Fruit fly (Drosophila melanogaster) whole organism, embryonic: ENCODE data around the gene gce.

Experiments used
- B-H2 ChIP-seq: fragments of 200-800 bp; sonication (Bioruptor generic); optimal IDR thresholded peaks from 2 replicates; lab custom pipeline; 2018; ENCODE audit warnings: missing biosample characterization, mild to moderate bottlenecking, missing genetic modification characterization
- BEAF-32 ChIP-seq: fragments of 200-800 bp; sonication (Bioruptor generic); optimal IDR thresholded peaks from 3 replicates; lab custom pipeline; 2017; ENCODE audit warnings: missing biosample characterization, missing genetic modification characterization, mild to moderate bottlenecking, moderate library complexity, missing genetic modification reagents
- BtbVII ChIP-seq: fragments of 200-800 bp; sonication (Bioruptor generic); optimal IDR thresholded peaks from 3 replicates; lab custom pipeline; 2017; ENCODE audit warnings: missing biosample characterization, mild to moderate bottlenecking, missing genetic modification characterization
- CG11504 ChIP-seq: fragments of 200-800 bp; sonication (Bioruptor generic); optimal IDR thresholded peaks from 3 replicates; lab custom pipeline; 2019; ENCODE audit warnings: missing biosample characterization, mild to moderate bottlenecking, missing genetic modification characterization, moderate library complexity
- CG14014 ChIP-seq: fragments of 200-800 bp; sonication (Bioruptor generic); IDR thresholded peaks from 2 replicates; pipeline ENCODE4 v1.3.6; 2022; ENCODE audit warnings: missing biosample characterization, missing genetic modification characterization
- CG14860 ChIP-seq: fragments of 200-800 bp; sonication (Bioruptor generic); IDR thresholded peaks from 3 replicates; pipeline ENCODE4 v1.3.6; 2022; ENCODE audit warnings: missing biosample characterization, missing genetic modification characterization; ENCODE audit not compliant: partially characterized antibody
- CG15479 ChIP-seq: fragments of 200-800 bp; sonication (Bioruptor generic); optimal IDR thresholded peaks from 3 replicates; lab custom pipeline; 2019; ENCODE audit warnings: missing biosample characterization, mild to moderate bottlenecking, missing genetic modification characterization, moderate library complexity
- CG15601 ChIP-seq: fragments of 200-800 bp; sonication (Bioruptor generic); optimal IDR thresholded peaks from 3 replicates; lab custom pipeline; 2019; ENCODE audit warnings: missing biosample characterization, mild to moderate bottlenecking, missing genetic modification characterization, moderate library complexity
- CG17829 ChIP-seq: fragments of 200-800 bp; optimal IDR thresholded peaks from 2 replicates; lab custom pipeline; 2019; ENCODE audit warnings: missing biosample characterization, mild to moderate bottlenecking, missing genetic modification characterization, moderate library complexity
- CG17912 ChIP-seq: fragments of 200-800 bp; sonication (Bioruptor generic); optimal IDR thresholded peaks from 2 replicates; lab custom pipeline; 2018; ENCODE audit warnings: missing biosample characterization, mild to moderate bottlenecking, missing genetic modification characterization
- CG2875 ChIP-seq: fragments of 200-800 bp; sonication (Bioruptor generic); optimal IDR thresholded peaks from 2 replicates; lab custom pipeline; 2017; ENCODE audit warnings: missing biosample characterization, mild to moderate bottlenecking, missing genetic modification characterization, missing genetic modification reagents
- CG2889 ChIP-seq: fragments of 200-800 bp; sonication (Bioruptor generic); IDR thresholded peaks from 3 replicates; pipeline ENCODE4 v1.3.6; 2022; ENCODE audit warnings: missing biosample characterization, missing genetic modification characterization
- CG30431 ChIP-seq: fragments of 200-800 bp; sonication (Bioruptor generic); optimal IDR thresholded peaks from 2 replicates; lab custom pipeline; 2017; ENCODE audit warnings: missing biosample characterization, missing genetic modification characterization
- CG31365 ChIP-seq: fragments of 200-800 bp; sonication (Bioruptor generic); optimal IDR thresholded peaks from 2 replicates; lab custom pipeline; 2018; ENCODE audit warnings: missing biosample characterization, mild to moderate bottlenecking, missing genetic modification characterization
- CG3163 ChIP-seq: fragments of 200-800 bp; sonication (Bioruptor generic); optimal IDR thresholded peaks from 3 replicates; lab custom pipeline; 2016; ENCODE audit warnings: missing biosample characterization, missing genetic modification characterization
- CG3847 ChIP-seq: fragments of 200-800 bp; sonication (Bioruptor generic); IDR thresholded peaks from 2 replicates; pipeline ENCODE4 v1.3.6; 2022; ENCODE audit warnings: missing biosample characterization, missing genetic modification characterization
- CG43689 ChIP-seq: fragments of 200-800 bp; sonication (Bioruptor generic); IDR thresholded peaks from 2 replicates; pipeline ENCODE4 v1.3.6; 2022; ENCODE audit warnings: missing biosample characterization, missing genetic modification characterization
- CG6683 ChIP-seq: fragments of 200-800 bp; sonication (Bioruptor generic); optimal IDR thresholded peaks from 2 replicates; lab custom pipeline; 2017; ENCODE audit warnings: missing biosample characterization, mild to moderate bottlenecking, missing genetic modification characterization, missing genetic modification reagents
- CG6791 ChIP-seq: fragments of 200-800 bp; sonication (Bioruptor generic); IDR thresholded peaks from 3 replicates; pipeline ENCODE4 v1.3.6; 2022; ENCODE audit warnings: missing biosample characterization, missing genetic modification characterization; ENCODE audit not compliant: partially characterized antibody
- CG7745 ChIP-seq: fragments of 200-800 bp; sonication (Bioruptor generic); optimal IDR thresholded peaks from 2 replicates; lab custom pipeline; 2018; ENCODE audit warnings: missing biosample characterization, mild to moderate bottlenecking, missing genetic modification characterization, moderate library complexity
- Chrac-16 ChIP-seq: fragments of 200-800 bp; sonication (Bioruptor generic); optimal IDR thresholded peaks from 3 replicates; lab custom pipeline; 2016; ENCODE audit warnings: missing biosample characterization, missing genetic modification characterization
- D19B ChIP-seq: fragments of 200-800 bp; sonication (Bioruptor generic); optimal IDR thresholded peaks from 2 replicates; lab custom pipeline; 2017; ENCODE audit warnings: missing biosample characterization, mild to moderate bottlenecking, missing genetic modification characterization
- Dek ChIP-seq: fragments of 200-800 bp; sonication (Bioruptor generic); optimal IDR thresholded peaks from 3 replicates; lab custom pipeline; 2019; ENCODE audit warnings: missing biosample characterization, mild to moderate bottlenecking, missing genetic modification characterization, moderate library complexity
- Dip3 ChIP-seq: fragments of 200-800 bp; sonication (Bioruptor generic); optimal IDR thresholded peaks from 3 replicates; lab custom pipeline; 2016; ENCODE audit warnings: missing biosample characterization, missing genetic modification characterization
- Doc2 ChIP-seq: fragments of 200-800 bp; sonication (Bioruptor generic); IDR thresholded peaks from 2 replicates; pipeline ENCODE4 v1.3.6; 2022; ENCODE audit warnings: missing biosample characterization, missing genetic modification characterization
- Dp ChIP-seq: fragments of 200-800 bp; sonication (Bioruptor generic); optimal IDR thresholded peaks from 2 replicates; lab custom pipeline; 2018; ENCODE audit warnings: missing biosample characterization, mild to moderate bottlenecking, missing genetic modification characterization, moderate library complexity
- Ets65A ChIP-seq: fragments of 200-800 bp; sonication (Bioruptor generic); peaks from one replicate; lab custom pipeline; 2016; ENCODE audit warnings: missing biosample characterization, missing genetic modification characterization
- H2.0 ChIP-seq: fragments of 200-800 bp; sonication (Bioruptor generic); IDR thresholded peaks from 2 replicates; pipeline ENCODE4 v1.3.6; 2022; ENCODE audit warnings: missing biosample characterization, missing genetic modification characterization
- HLH4C ChIP-seq: fragments of 200-800 bp; sonication (Bioruptor generic); IDR thresholded peaks from 3 replicates; pipeline ENCODE4 v1.3.6; 2022; ENCODE audit warnings: missing biosample characterization, missing genetic modification characterization; ENCODE audit not compliant: partially characterized antibody
- Mad ChIP-seq: fragments of 200-800 bp; sonication (Bioruptor generic); optimal IDR thresholded peaks from 2 replicates; lab custom pipeline; 2016; ENCODE audit warnings: missing biosample characterization, missing genetic modification characterization
- NC2β ChIP-seq: fragments of 200-800 bp; sonication (Bioruptor generic); optimal IDR thresholded peaks from 2 replicates; lab custom pipeline; 2016; ENCODE audit warnings: missing biosample characterization, missing genetic modification characterization
- NfI ChIP-seq: fragments of 200-800 bp; sonication (Bioruptor generic); optimal IDR thresholded peaks from 3 replicates; lab custom pipeline; 2018; ENCODE audit warnings: missing biosample characterization, mild to moderate bottlenecking, missing genetic modification characterization, moderate library complexity
- Pdp1 ChIP-seq, 2 experiments: fragments of 200-800 bp; sonication (Bioruptor generic); optimal IDR thresholded peaks; 3 replicates each; lab custom pipeline; 2016; ENCODE audit warnings: missing biosample characterization in 2 of 2, missing genetic modification characterization in 2 of 2, mild to moderate bottlenecking in 1 of 2, moderate library complexity in 1 of 2
- Xrp1 ChIP-seq: fragments of 200-800 bp; sonication (Bioruptor generic); IDR thresholded peaks from 2 replicates; pipeline ENCODE4 v1.3.6; 2022; ENCODE audit warnings: missing biosample characterization, missing genetic modification characterization
- abd-A ChIP-seq: fragments of 200-800 bp; sonication (Bioruptor generic); optimal IDR thresholded peaks from 3 replicates; lab custom pipeline; 2019; ENCODE audit warnings: missing biosample characterization, mild to moderate bottlenecking, missing genetic modification characterization, moderate library complexity
- bbx ChIP-seq: fragments of 200-800 bp; sonication (Bioruptor generic); IDR thresholded peaks from 2 replicates; pipeline ENCODE4 v1.3.6; 2022; ENCODE audit warnings: missing biosample characterization, missing genetic modification characterization; ENCODE audit not compliant: partially characterized antibody
- cwo ChIP-seq: fragments of 200-800 bp; sonication (Bioruptor generic); optimal IDR thresholded peaks from 3 replicates; lab custom pipeline; 2017; ENCODE audit warnings: missing biosample characterization, missing genetic modification characterization, mild to moderate bottlenecking, moderate library complexity, missing genetic modification reagents
- gfzf ChIP-seq: fragments of 200-800 bp; sonication (Bioruptor generic); optimal IDR thresholded peaks from 2 replicates; lab custom pipeline; 2016; ENCODE audit warnings: missing biosample characterization, mild to moderate bottlenecking, missing genetic modification characterization, moderate library complexity
- grau ChIP-seq: fragments of 200-800 bp; optimal IDR thresholded peaks from 3 replicates; lab custom pipeline; 2019; ENCODE audit warnings: missing biosample characterization, mild to moderate bottlenecking, missing genetic modification characterization, moderate library complexity
- kah ChIP-seq: fragments of 200-800 bp; sonication (Bioruptor generic); optimal IDR thresholded peaks from 2 replicates; lab custom pipeline; 2018; ENCODE audit warnings: missing biosample characterization, mild to moderate bottlenecking, missing genetic modification characterization
- otp ChIP-seq: fragments of 200-800 bp; sonication (Bioruptor generic); IDR thresholded peaks from 3 replicates; pipeline ENCODE4, ENCODE4 v1.3.6; 2022; ENCODE audit warnings: missing biosample characterization, missing genetic modification characterization
- run ChIP-seq: fragments of 200-800 bp; sonication (Bioruptor generic); optimal IDR thresholded peaks from 3 replicates; lab custom pipeline; 2018; ENCODE audit warnings: missing biosample characterization, mild to moderate bottlenecking, missing genetic modification characterization
- sd ChIP-seq: fragments of 200-800 bp; sonication (Bioruptor generic); optimal IDR thresholded peaks from 3 replicates; lab custom pipeline; 2018; ENCODE audit warnings: missing biosample characterization, mild to moderate bottlenecking, missing genetic modification characterization, moderate library complexity
- sens-2 ChIP-seq: fragments of 200-800 bp; sonication (Bioruptor generic); IDR thresholded peaks from 2 replicates; pipeline ENCODE4 v1.3.6; 2022; ENCODE audit warnings: missing biosample characterization, missing genetic modification characterization
- sqz ChIP-seq: fragments of 200-800 bp; sonication (Bioruptor generic); optimal IDR thresholded peaks from 3 replicates; lab custom pipeline; 2018; ENCODE audit warnings: missing biosample characterization, mild to moderate bottlenecking, missing genetic modification characterization
- toy ChIP-seq: fragments of 200-800 bp; sonication (Bioruptor generic); IDR thresholded peaks from 2 replicates; pipeline ENCODE4 v1.3.6; 2022; ENCODE audit warnings: missing biosample characterization, missing genetic modification characterization
- zen ChIP-seq: fragments of 200-800 bp; sonication (Bioruptor generic); optimal IDR thresholded peaks from 3 replicates; lab custom pipeline; 2018; ENCODE audit warnings: missing biosample characterization, mild to moderate bottlenecking, missing genetic modification characterization, moderate library complexity
- zfh1 ChIP-seq: fragments of 200-800 bp; sonication (Bioruptor generic); IDR thresholded peaks from 3 replicates; pipeline ENCODE4 v1.3.6; 2022; ENCODE audit warnings: missing biosample characterization, missing genetic modification characterization

Gene gce

dm6 chrX:15305975-15306909, 8.7 kb downstream of the gce start (continued):
- TF ChIP-seq grau (tag; lab: Kevin White, UChicago) = no peak
- TF ChIP-seq CG3847 (GFP tag; lab: Robert Waterston, UW) = no peak
- TF ChIP-seq CG11504 = no peak
- TF ChIP-seq CG30431 = no peak
- no peak for TF ChIP-seq B-H2
- no peak for TF ChIP-seq zen (tag; lab: Kevin White, UChicago)
- TF ChIP-seq CG17829 = no peak
- TF ChIP-seq BEAF-32 (GFP tag; lab: Kevin White, UChicago) = no peak
- no peak for TF ChIP-seq sd (tag; lab: Kevin White, UChicago)
- no peak for TF ChIP-seq cwo (GFP tag; lab: Kevin White, UChicago)
- no peak for TF ChIP-seq NC2β (GFP tag; lab: Kevin White, UChicago)
- TF ChIP-seq H2.0 = no peak
- peak; percentile 9 for TF ChIP-seq gfzf (GFP tag; lab: Kevin White, UChicago)
- no peak for TF ChIP-seq BtbVII
- no peak for TF ChIP-seq sqz
- TF ChIP-seq Dip3 (GFP tag; lab: Kevin White, UChicago) = no peak
- TF ChIP-seq CG2875 = no peak
- no peak for TF ChIP-seq NfI
- no peak for TF ChIP-seq CG14860 (GFP tag; lab: Robert Waterston, UW)
- no peak for TF ChIP-seq Mad (GFP tag; lab: Kevin White, UChicago)
- no peak for TF ChIP-seq CG31365 (tag; lab: Kevin White, UChicago)
- TF ChIP-seq kah = no peak
- no peak for TF ChIP-seq HLH4C
- no peak for TF ChIP-seq D19B (GFP tag; lab: Kevin White, UChicago)
- no peak for TF ChIP-seq CG15479
- no peak for TF ChIP-seq CG2889
- TF ChIP-seq zfh1 (GFP tag; lab: Robert Waterston, UW) = no peak
- peak in 1 of 2 experiments; percentile 29 for TF ChIP-seq Pdp1 (GFP tag; optimal IDR thresholded peaks at IDR 0.05; lab: Kevin White, UChicago)
- no peak for TF ChIP-seq Ets65A (GFP tag; lab: Kevin White, UChicago)
- no peak for TF ChIP-seq run (tag; lab: Kevin White, UChicago)
- TF ChIP-seq bbx (GFP tag; lab: Robert Waterston, UW) = no peak
- no peak for TF ChIP-seq Dp (GFP tag; lab: Kevin White, UChicago)
- TF ChIP-seq Xrp1 (GFP tag; lab: Robert Waterston, UW) = no peak
- no peak for TF ChIP-seq sens-2 (GFP tag; lab: Robert Waterston, UW)
- TF ChIP-seq Chrac-16 = no peak
- no peak for TF ChIP-seq CG6791 (GFP tag; lab: Robert Waterston, UW)
- TF ChIP-seq CG6683 (GFP tag; lab: Kevin White, UChicago) = no peak
- TF ChIP-seq abd-A (tag; lab: Kevin White, UChicago) = peak; percentile 42
- no peak for TF ChIP-seq CG14014 (GFP tag; lab: Robert Waterston, UW)
- TF ChIP-seq toy = no peak
- TF ChIP-seq CG3163 = peak; percentile 57
- TF ChIP-seq CG15601 (tag; lab: Kevin White, UChicago) = no peak
- TF ChIP-seq otp = no peak
- no peak for TF ChIP-seq CG7745 (tag; lab: Kevin White, UChicago)
- no peak for TF ChIP-seq Doc2 (GFP tag; lab: Robert Waterston, UW)
- no peak for TF ChIP-seq CG17912 (GFP tag; lab: Kevin White, UChicago)
- no peak for TF ChIP-seq CG43689 (GFP tag; lab: Robert Waterston, UW)
- no peak for TF ChIP-seq Dek (tag; lab: Kevin White, UChicago)
